Worm (Caenorhabditis elegans): ENCODE data around the gene F14D7.1.

The F14D7.1 gene

DNA sequence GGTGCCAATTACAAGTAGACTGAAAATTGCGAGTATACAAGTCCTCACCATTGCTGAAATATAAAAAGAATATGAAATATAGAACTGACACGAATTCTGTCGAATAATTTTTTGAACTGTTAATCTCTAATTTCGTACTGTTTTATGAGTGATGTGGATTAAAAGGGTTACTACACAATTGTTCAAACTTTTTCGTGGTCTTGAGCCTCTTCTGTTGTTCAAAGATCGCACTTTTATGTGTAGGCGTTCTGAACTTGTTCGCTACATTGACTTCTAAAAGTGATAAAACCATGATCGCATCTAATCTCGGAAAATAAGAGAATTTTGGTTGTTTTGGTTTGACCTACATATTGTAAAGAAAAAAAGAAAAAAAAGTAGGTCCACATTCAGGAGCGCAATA is 41.2 kb downstream of the F14D7.1 start, which contains the start of gene K02E11.4:
Gene K02E11.4, minus strand, starts transcription at position 101 of the 400 bp plus-strand sequence.
- no peak for TF ChIP-seq dao-5 (tag; optimal IDR thresholded peaks at IDR 0.05)
- TF ChIP-seq him-1 (tag; optimal IDR thresholded peaks at IDR 0.05): no peak
- no peak for TF ChIP-seq W03F9.2 (tag; optimal IDR thresholded peaks at IDR 0.05)

DNA sequence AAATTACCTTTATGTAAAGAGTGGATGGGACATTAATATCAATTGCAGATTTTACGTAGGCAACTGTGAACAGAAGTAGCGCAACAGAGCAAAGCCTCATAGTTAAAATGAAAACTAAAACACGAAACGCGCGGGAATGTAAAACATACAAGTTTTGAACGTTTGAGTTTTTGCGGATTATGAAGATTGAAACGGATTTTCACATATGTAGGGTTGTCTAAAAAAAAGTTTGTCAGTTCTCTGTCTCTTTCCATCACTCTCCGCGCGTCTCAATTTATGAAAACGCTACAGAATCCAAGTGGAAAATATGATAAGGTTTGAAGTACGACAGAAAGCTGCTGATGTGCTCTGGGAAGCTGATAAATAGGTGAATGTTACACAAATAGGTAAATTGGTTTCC is 42.5 kb downstream of the F14D7.1 start, which contains the start of gene K02E11.3:
Gene K02E11.3, minus strand, starts transcription at position 101 of the 400 bp plus-strand sequence.
- no peak for TF ChIP-seq W03F9.2 (tag; optimal IDR thresholded peaks at IDR 0.05)
- no peak for TF ChIP-seq him-1 (tag; optimal IDR thresholded peaks at IDR 0.05)
- TF ChIP-seq dao-5 (tag; optimal IDR thresholded peaks at IDR 0.05): no peak

DNA sequence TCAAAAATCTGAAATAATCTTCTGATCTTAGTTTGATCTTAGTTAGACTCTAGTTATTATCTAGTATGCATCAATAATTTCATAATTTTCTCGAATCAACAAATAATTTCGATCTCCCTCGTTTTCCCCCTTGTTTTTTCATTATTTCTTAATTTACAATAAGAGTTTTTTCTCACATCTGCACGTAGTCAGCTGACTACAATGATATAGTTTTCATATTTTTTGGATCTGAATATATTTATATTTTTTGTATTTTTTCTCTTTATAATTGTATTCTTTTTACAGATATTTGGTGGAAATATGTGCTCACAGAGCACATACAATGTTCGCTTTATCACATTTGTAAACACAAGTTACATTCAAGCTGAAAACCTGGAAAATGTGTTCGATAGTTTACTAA is 45.4 kb downstream of the F14D7.1 start, which contains the start of gene sre-7:
Gene sre-7, plus strand, starts transcription at position 301 of the 400 bp plus-strand sequence.
- TF ChIP-seq him-1 (tag; optimal IDR thresholded peaks at IDR 0.05) (no peak), dao-5 (tag; optimal IDR thresholded peaks at IDR 0.05) (no peak), W03F9.2 (tag; optimal IDR thresholded peaks at IDR 0.05) (no peak)

DNA sequence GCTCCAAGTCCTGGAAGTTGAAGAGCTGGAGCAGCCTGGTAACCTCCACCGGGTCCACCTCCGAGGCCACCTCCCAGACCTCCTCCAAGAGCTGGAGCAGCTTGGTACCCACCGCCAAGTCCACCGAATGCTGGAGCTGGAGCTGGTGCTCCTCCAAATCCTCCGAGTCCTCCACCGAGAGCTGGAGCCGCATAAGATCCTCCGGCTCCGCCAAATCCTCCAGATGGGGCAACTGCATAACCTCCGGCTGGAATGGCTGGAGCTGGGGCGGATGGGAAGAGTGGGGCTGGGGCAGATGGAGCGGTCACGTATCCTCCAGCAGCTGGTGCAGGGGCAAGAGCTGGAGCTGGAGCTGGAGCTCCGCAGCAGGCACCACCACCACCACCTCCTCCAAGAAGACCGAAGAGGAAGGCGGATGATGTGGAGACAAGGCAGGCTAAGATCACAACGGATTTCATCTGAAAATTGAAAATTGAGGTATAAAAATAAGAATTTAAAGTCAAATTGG is 48.5 kb downstream of the F14D7.1 start, which contains the start of gene K02E11.10:
Gene K02E11.10, minus strand, starts transcription at position 458 of the 508 bp plus-strand sequence.
- no peak for TF ChIP-seq W03F9.2 (tag; optimal IDR thresholded peaks at IDR 0.05)
- no peak for TF ChIP-seq dao-5 (tag; optimal IDR thresholded peaks at IDR 0.05)

Measured in whole organism, L4/young adult.